Fruit fly (Drosophila melanogaster): ENCODE measurements around the gene CG8369.

DNA sequence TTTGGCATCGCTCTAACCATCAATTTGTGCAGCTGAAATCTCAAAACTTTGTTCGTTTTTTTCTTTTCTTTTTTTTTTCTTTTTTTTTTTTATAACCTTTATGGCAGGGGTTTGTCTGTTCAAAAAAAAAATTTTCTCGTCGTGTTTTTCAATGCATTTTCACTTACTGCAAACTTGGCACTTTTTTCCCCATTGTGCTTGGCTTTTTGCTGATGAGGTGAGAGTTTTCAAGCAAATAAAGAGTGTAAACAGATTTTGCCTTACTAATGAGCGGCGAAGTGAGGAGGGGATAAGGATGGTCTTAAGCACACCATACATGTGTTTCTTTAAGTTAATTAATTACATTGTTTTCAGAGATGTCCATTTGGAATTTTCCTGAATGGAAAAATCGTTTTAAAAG lies 34.4 kb downstream of the CG8369 start:
- TF ChIP-seq CG11294 (GFP tag; IDR thresholded peaks at IDR 0.05) (no peak), CG16779 (tag; optimal IDR thresholded peaks at IDR 0.05) (no peak)

All from whole organism, prepupa.